Worm (Caenorhabditis elegans) whole organism, L4 larva: ENCODE data around the gene W04E12.9.

ENCODE experiments used
- D1046.2 ChIP-seq: fragments of 200-800 bp; sonication (Bioruptor generic); IDR thresholded peaks from 2 replicates; pipeline ENCODE4 v1.3.6; 2022; ENCODE audit warnings: missing genetic modification characterization, missing compliant biosample characterization
- Y75B8A.6 ChIP-seq: fragments of 200-800 bp; sonication (Bioruptor generic); IDR thresholded peaks from 2 replicates; pipeline ENCODE4 v1.3.6; 2022; ENCODE audit warnings: missing genetic modification reagents, missing genetic modification characterization, missing compliant biosample characterization
- ceh-82 ChIP-seq: sonication (generic microtip); optimal IDR thresholded peaks from 2 replicates; lab custom pipeline; 2017; ENCODE audit warnings: missing biosample characterization, missing genetic modification characterization
- daf-12 ChIP-seq: fragments of 150-350 bp; optimal IDR thresholded peaks from 2 replicates; lab custom pipeline; 2014; ENCODE audit warnings: missing biosample characterization, missing genetic modification reagents, missing genetic modification characterization
- daf-16 ChIP-seq, 3 experiments: sonication (generic microtip); optimal IDR thresholded peaks; 2 replicates each; lab custom pipeline; 2016 to 2017; ENCODE audit warnings: missing genetic modification characterization in 3 of 3, missing genetic modification reagents in 3 of 3, mild to moderate bottlenecking in 2 of 3, missing compliant biosample characterization in 2 of 3, missing biosample characterization in 1 of 3, moderate library complexity in 1 of 3
- jun-1 ChIP-seq: fragments of 150-350 bp; optimal IDR thresholded peaks from 2 replicates; lab custom pipeline; 2014; ENCODE audit warnings: missing biosample characterization, missing genetic modification reagents, missing genetic modification characterization
- madf-9 ChIP-seq: fragments of 200-800 bp; sonication (Bioruptor generic); conservative IDR thresholded peaks from 2 replicates; pipeline ENCODE4 v1.3.6; 2022; ENCODE audit warnings: missing genetic modification reagents, missing genetic modification characterization, missing compliant biosample characterization
- mdl-1 ChIP-seq, 2 experiments: fragments of 150-350 bp in 1 of 2; sonication (generic microtip) in 1 of 2; optimal IDR thresholded peaks; 2 replicates each; lab custom pipeline; 2014 to 2017; ENCODE audit warnings: missing biosample characterization in 2 of 2, missing genetic modification characterization in 2 of 2
- nhr-102 ChIP-seq: sonication (generic microtip); optimal IDR thresholded peaks from 2 replicates; lab custom pipeline; 2016; ENCODE audit warnings: mild to moderate bottlenecking, missing genetic modification characterization, moderate library complexity, missing compliant biosample characterization
- spr-3 ChIP-seq: fragments of 200-800 bp; sonication (Bioruptor generic); optimal IDR thresholded peaks from 2 replicates; lab custom pipeline; 2018; ENCODE audit warnings: mild to moderate bottlenecking, missing genetic modification characterization, missing compliant biosample characterization
- unc-39 ChIP-seq: sonication (generic microtip); optimal IDR thresholded peaks from 2 replicates; lab custom pipeline; 2017; ENCODE audit warnings: missing biosample characterization, missing genetic modification characterization
- zag-1 ChIP-seq: fragments of 150-350 bp; optimal IDR thresholded peaks from 2 replicates; lab custom pipeline; 2014; ENCODE audit warnings: missing biosample characterization, missing genetic modification characterization
- ztf-11 ChIP-seq: fragments of 150-350 bp; optimal IDR thresholded peaks from 2 replicates; lab custom pipeline; 2014; ENCODE audit warnings: missing biosample characterization, missing genetic modification characterization

DNA sequence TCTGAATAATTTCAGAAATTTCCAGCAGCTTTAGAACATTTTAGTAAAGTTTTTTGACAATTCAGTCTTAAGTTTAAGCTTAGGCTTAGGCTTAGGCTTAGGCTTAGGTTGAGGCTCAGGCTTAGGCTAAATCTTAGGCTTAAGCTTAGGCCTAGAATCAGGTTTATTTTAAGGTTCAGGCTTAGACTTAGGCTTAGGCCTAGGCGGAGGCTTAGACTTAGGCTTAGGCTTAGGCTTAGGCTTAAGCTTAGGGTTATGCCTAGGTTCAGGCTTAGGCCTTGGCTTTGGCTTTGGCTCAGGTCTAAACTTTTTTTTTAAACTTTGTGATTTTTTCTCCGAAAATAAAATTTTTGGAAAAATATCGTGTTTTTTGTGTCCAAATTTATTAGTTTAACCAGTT is 37.7 kb upstream of the W04E12.9 start:
- no peak for TF ChIP-seq D1046.2
- TF ChIP-seq zag-1 (tag; lab: Kevin White, UChicago) = no peak
- TF ChIP-seq ztf-11 (tag; lab: Kevin White, UChicago) = no peak
- TF ChIP-seq mdl-1 (tag; optimal IDR thresholded peaks at IDR 0.05; lab: Kevin White, UChicago) = no peak
- TF ChIP-seq daf-16 (GFP tag; optimal IDR thresholded peaks at IDR 0.05; lab: Kevin White, UChicago) = no peak
- no peak for TF ChIP-seq daf-16 (tag; optimal IDR thresholded peaks at IDR 0.05; lab: Kevin White, UChicago)
- TF ChIP-seq Y75B8A.6 (GFP tag; lab: Robert Waterston, UW) = no peak
- no peak for TF ChIP-seq daf-12 (tag; lab: Kevin White, UChicago)
- no peak for TF ChIP-seq unc-39 (tag; lab: Kevin White, UChicago)
- no peak for TF ChIP-seq jun-1
- TF ChIP-seq madf-9 (GFP tag; lab: Robert Waterston, UW) = no peak
- no peak for TF ChIP-seq nhr-102 (tag; lab: Kevin White, UChicago)
- no peak for TF ChIP-seq ceh-82 (tag; lab: Kevin White, UChicago)
- no peak for TF ChIP-seq spr-3 (GFP tag; lab: Kevin White, UChicago)
